Fruit fly (Drosophila melanogaster) whole organism, embryonic: Measurements from ENCODE around the gene bma.
A peak's percentile ranks its signal among the peaks of the same experiment; 100 is the strongest.

ENCODE experiments used
- Atf3 ChIP-seq: fragments of 200-800 bp; sonication (Bioruptor generic); optimal IDR thresholded peaks from 3 replicates; lab custom pipeline; 2016; ENCODE audit warnings: missing biosample characterization, missing genetic modification characterization
- CG10321 ChIP-seq: fragments of 200-800 bp; sonication (Bioruptor generic); IDR thresholded peaks from 2 replicates; pipeline ENCODE4 v1.3.6; 2022; ENCODE audit warnings: missing biosample characterization, missing genetic modification characterization
- CG10565 ChIP-seq: fragments of 200-800 bp; sonication (Bioruptor generic); optimal IDR thresholded peaks from 3 replicates; lab custom pipeline; 2016; ENCODE audit warnings: missing biosample characterization, mild to moderate bottlenecking, missing genetic modification characterization
- CG11093 ChIP-seq: fragments of 200-800 bp; sonication (Bioruptor generic); IDR thresholded peaks from 3 replicates; pipeline ENCODE4 v1.3.6; 2022; ENCODE audit warnings: missing biosample characterization, missing genetic modification characterization
- CG12071 ChIP-seq: fragments of 200-800 bp; sonication (Bioruptor generic); optimal IDR thresholded peaks from 3 replicates; lab custom pipeline; 2018; ENCODE audit warnings: missing biosample characterization, mild to moderate bottlenecking, missing genetic modification characterization
- CG14860 ChIP-seq: fragments of 200-800 bp; sonication (Bioruptor generic); IDR thresholded peaks from 3 replicates; pipeline ENCODE4 v1.3.6; 2022; ENCODE audit warnings: missing biosample characterization, missing genetic modification characterization; ENCODE audit not compliant: partially characterized antibody
- CG17359 ChIP-seq: fragments of 200-800 bp; sonication (Bioruptor generic); optimal IDR thresholded peaks from 3 replicates; lab custom pipeline; 2018; ENCODE audit warnings: missing biosample characterization, mild to moderate bottlenecking, missing genetic modification characterization, moderate library complexity
- CG17568 ChIP-seq: fragments of 200-800 bp; sonication (Bioruptor generic); optimal IDR thresholded peaks from 2 replicates; lab custom pipeline; 2018; ENCODE audit warnings: missing biosample characterization, mild to moderate bottlenecking, missing genetic modification characterization, moderate library complexity
- CG18599 ChIP-seq: fragments of 200-800 bp; sonication (Bioruptor generic); optimal IDR thresholded peaks from 3 replicates; lab custom pipeline; 2017; ENCODE audit warnings: missing biosample characterization, missing genetic modification characterization, mild to moderate bottlenecking, moderate library complexity, missing genetic modification reagents
- CG31365 ChIP-seq: fragments of 200-800 bp; sonication (Bioruptor generic); optimal IDR thresholded peaks from 2 replicates; lab custom pipeline; 2018; ENCODE audit warnings: missing biosample characterization, mild to moderate bottlenecking, missing genetic modification characterization
- CG3281 ChIP-seq: fragments of 200-800 bp; sonication (Bioruptor generic); optimal IDR thresholded peaks from 3 replicates; lab custom pipeline; 2017; ENCODE audit warnings: missing biosample characterization, mild to moderate bottlenecking, missing genetic modification characterization
- CG34224 ChIP-seq: fragments of 200-800 bp; sonication (Bioruptor generic); IDR thresholded peaks from 3 replicates; pipeline ENCODE4 v1.3.6; 2022; ENCODE audit warnings: missing biosample characterization, missing genetic modification characterization; ENCODE audit not compliant: partially characterized antibody
- CG42726 ChIP-seq: fragments of 200-800 bp; sonication (Bioruptor generic); IDR thresholded peaks from 2 replicates; pipeline ENCODE4 v1.3.6; 2022; ENCODE audit warnings: missing biosample characterization, missing genetic modification characterization; ENCODE audit not compliant: partially characterized antibody
- CG4328 ChIP-seq: fragments of 200-800 bp; sonication (Bioruptor generic); optimal IDR thresholded peaks from 3 replicates; lab custom pipeline; 2017; ENCODE audit warnings: missing biosample characterization, missing genetic modification reagents, missing genetic modification characterization
- CG4730 ChIP-seq: fragments of 200-800 bp; sonication (Bioruptor generic); IDR thresholded peaks from 2 replicates; pipeline ENCODE4 v1.3.6; 2022; ENCODE audit warnings: missing biosample characterization, missing genetic modification characterization
- CG4820 ChIP-seq: fragments of 200-800 bp; sonication (Bioruptor generic); optimal IDR thresholded peaks from 3 replicates; lab custom pipeline; 2016; ENCODE audit warnings: missing biosample characterization, missing genetic modification characterization
- CG6813 ChIP-seq: fragments of 200-800 bp; sonication (Bioruptor generic); optimal IDR thresholded peaks from 2 replicates; lab custom pipeline; 2017; ENCODE audit warnings: missing biosample characterization, missing genetic modification characterization, mild to moderate bottlenecking, moderate library complexity, missing genetic modification reagents
- CG7556 ChIP-seq: fragments of 200-800 bp; sonication (Bioruptor generic); optimal IDR thresholded peaks from 2 replicates; lab custom pipeline; 2017; ENCODE audit warnings: missing biosample characterization, mild to moderate bottlenecking, missing genetic modification characterization
- CHES-1-like ChIP-seq: fragments of 200-800 bp; sonication (Bioruptor generic); optimal IDR thresholded peaks from 2 replicates; lab custom pipeline; 2016; ENCODE audit warnings: missing biosample characterization, missing genetic modification characterization
- CoRest ChIP-seq: fragments of 200-800 bp; sonication (Bioruptor generic); optimal IDR thresholded peaks from 3 replicates; lab custom pipeline; 2018; ENCODE audit warnings: missing biosample characterization, mild to moderate bottlenecking, missing genetic modification characterization, moderate library complexity
- Dp ChIP-seq: fragments of 200-800 bp; sonication (Bioruptor generic); optimal IDR thresholded peaks from 2 replicates; lab custom pipeline; 2018; ENCODE audit warnings: missing biosample characterization, mild to moderate bottlenecking, missing genetic modification characterization, moderate library complexity
- HmgZ ChIP-seq: fragments of 200-800 bp; sonication (Bioruptor generic); optimal IDR thresholded peaks from 2 replicates; lab custom pipeline; 2018; ENCODE audit warnings: missing biosample characterization, mild to moderate bottlenecking, missing genetic modification characterization
- MESR4 ChIP-seq: fragments of 200-800 bp; sonication (Bioruptor generic); optimal IDR thresholded peaks from 2 replicates; lab custom pipeline; 2018; ENCODE audit warnings: missing biosample characterization, mild to moderate bottlenecking, missing genetic modification characterization, moderate library complexity
- Myb ChIP-seq: fragments of 200-800 bp; sonication (Bioruptor generic); optimal IDR thresholded peaks from 2 replicates; lab custom pipeline; 2016; ENCODE audit warnings: missing biosample characterization, missing genetic modification characterization
- al ChIP-seq: fragments of 200-800 bp; sonication (Bioruptor generic); IDR thresholded peaks from 2 replicates; pipeline ENCODE4 v1.3.6; 2022; ENCODE audit warnings: missing biosample characterization, missing genetic modification characterization
- ato ChIP-seq: fragments of 200-800 bp; sonication (Bioruptor generic); IDR thresholded peaks from 2 replicates; pipeline ENCODE4 v1.3.6; 2022; ENCODE audit warnings: missing biosample characterization, missing genetic modification characterization; ENCODE audit not compliant: partially characterized antibody
- btn ChIP-seq: fragments of 200-800 bp; sonication (Bioruptor generic); optimal IDR thresholded peaks from 2 replicates; lab custom pipeline; 2016; ENCODE audit warnings: missing biosample characterization, missing genetic modification characterization
- chn ChIP-seq: fragments of 200-800 bp; sonication (Bioruptor generic); optimal IDR thresholded peaks from 2 replicates; lab custom pipeline; 2016; ENCODE audit warnings: missing biosample characterization, missing genetic modification characterization
- crol ChIP-seq: fragments of 200-800 bp; sonication (Bioruptor generic); IDR thresholded peaks from 2 replicates; pipeline ENCODE4 v1.3.6; 2022; ENCODE audit warnings: missing biosample characterization, missing genetic modification characterization
- dpn ChIP-seq, 2 experiments: fragments of 200-800 bp; sonication (Bioruptor generic); optimal IDR thresholded peaks; 3 replicates each; lab custom pipeline; 2016; ENCODE audit warnings: missing biosample characterization in 2 of 2, missing genetic modification characterization in 2 of 2
- esg ChIP-seq: fragments of 200-800 bp; sonication (Bioruptor generic); conservative IDR thresholded peaks from 2 replicates; pipeline ENCODE4 v1.3.6; 2022; ENCODE audit warnings: missing biosample characterization, missing genetic modification characterization
- gsb-n ChIP-seq: fragments of 200-800 bp; sonication (Bioruptor generic); optimal IDR thresholded peaks from 3 replicates; lab custom pipeline; 2018; ENCODE audit warnings: missing biosample characterization, mild to moderate bottlenecking, missing genetic modification characterization
- ham ChIP-seq: fragments of 200-800 bp; sonication (Bioruptor generic); IDR thresholded peaks from 2 replicates; pipeline ENCODE4 v1.3.6; 2022; ENCODE audit warnings: missing biosample characterization, missing genetic modification characterization
- hb ChIP-seq: fragments of 200-800 bp; sonication (Bioruptor generic); IDR thresholded peaks from 3 replicates; pipeline ENCODE4 v1.3.6; 2022; ENCODE audit warnings: missing biosample characterization, missing genetic modification characterization; ENCODE audit not compliant: partially characterized antibody
- ken ChIP-seq: fragments of 200-800 bp; sonication (Bioruptor generic); IDR thresholded peaks from 3 replicates; pipeline ENCODE4 v1.3.6; 2022; ENCODE audit warnings: missing biosample characterization, missing genetic modification characterization
- nmo ChIP-seq: fragments of 200-800 bp; sonication (Bioruptor generic); optimal IDR thresholded peaks from 2 replicates; lab custom pipeline; 2018; ENCODE audit warnings: missing biosample characterization, mild to moderate bottlenecking, missing genetic modification characterization, moderate library complexity
- p53 ChIP-seq: fragments of 200-800 bp; sonication (Bioruptor generic); optimal IDR thresholded peaks from 2 replicates; lab custom pipeline; 2016; ENCODE audit warnings: missing biosample characterization, missing genetic modification characterization
- phol ChIP-seq: fragments of 200-800 bp; sonication (Bioruptor generic); optimal IDR thresholded peaks from 3 replicates; lab custom pipeline; 2018; ENCODE audit warnings: missing biosample characterization, mild to moderate bottlenecking, missing genetic modification characterization, moderate library complexity
- pita ChIP-seq: fragments of 200-800 bp; sonication (Bioruptor generic); optimal IDR thresholded peaks from 2 replicates; lab custom pipeline; 2017; ENCODE audit warnings: missing biosample characterization, mild to moderate bottlenecking, missing genetic modification characterization
- pros ChIP-seq: fragments of 200-800 bp; sonication (Bioruptor generic); optimal IDR thresholded peaks from 3 replicates; lab custom pipeline; 2019; ENCODE audit warnings: missing biosample characterization, mild to moderate bottlenecking, missing genetic modification characterization, moderate library complexity
- row ChIP-seq: fragments of 200-800 bp; sonication (Bioruptor generic); IDR thresholded peaks from 3 replicates; pipeline ENCODE4 v1.3.6; 2022; ENCODE audit warnings: missing biosample characterization, missing genetic modification characterization
- scrt ChIP-seq: fragments of 200-800 bp; sonication (Bioruptor generic); optimal IDR thresholded peaks from 2 replicates; lab custom pipeline; 2018; ENCODE audit warnings: missing biosample characterization, mild to moderate bottlenecking, missing genetic modification characterization, moderate library complexity
- sr ChIP-seq: fragments of 200-800 bp; sonication (Bioruptor generic); IDR thresholded peaks from 3 replicates; pipeline ENCODE4 v1.3.6; 2022; ENCODE audit warnings: missing biosample characterization, missing genetic modification characterization
- tgo ChIP-seq: fragments of 200-800 bp; sonication (Bioruptor generic); IDR thresholded peaks from 3 replicates; pipeline ENCODE4 v1.3.6; 2022; ENCODE audit warnings: missing biosample characterization, missing genetic modification characterization
- tio ChIP-seq: fragments of 200-800 bp; sonication (Bioruptor generic); optimal IDR thresholded peaks from 2 replicates; lab custom pipeline; 2017; ENCODE audit warnings: missing biosample characterization, missing genetic modification characterization, inconsistent platforms
- tll ChIP-seq, 2 experiments: fragments of 200-800 bp in 1 of 2; fragments of >200 bp in 1 of 2; sonication (Bioruptor generic) in 1 of 2; optimal IDR thresholded peaks; 2 replicates each; lab custom pipeline; 2017 to 2019; ENCODE audit warnings: missing biosample characterization in 2 of 2, missing genetic modification characterization in 2 of 2, mild to moderate bottlenecking in 1 of 2, moderate library complexity in 1 of 2
- unc-4 ChIP-seq: fragments of 200-800 bp; sonication (Bioruptor generic); IDR thresholded peaks from 2 replicates; pipeline ENCODE4 v1.3.6; 2022; ENCODE audit warnings: missing biosample characterization, missing genetic modification characterization; ENCODE audit not compliant: partially characterized antibody
- z ChIP-seq: fragments of 200-800 bp; sonication (Bioruptor generic); IDR thresholded peaks from 3 replicates; pipeline ENCODE4 v1.3.6; 2022; ENCODE audit warnings: missing biosample characterization, missing genetic modification characterization

Gene bma

dm6 chr3L:9864275-9865052 is 43.5 kb upstream of the bma start, which contains the start of the genes iPLA2-VIA and Ciz1 (continued):
- TF ChIP-seq sr (no peak), CG4820 (no peak), p53 (GFP tag; lab: Kevin White, UChicago) (no peak), ham (GFP tag; lab: Robert Waterston, UW) (no peak), Dp (GFP tag; lab: Kevin White, UChicago) (peak; percentile 20), crol (no peak), row (GFP tag; lab: Robert Waterston, UW) (peak; percentile 72), CG11093 (GFP tag; lab: Robert Waterston, UW) (no peak), CG34224 (GFP tag; lab: Robert Waterston, UW) (peak; percentile 44; the same call in 2 of the 3 replicates), CG17359 (tag; lab: Kevin White, UChicago) (no peak), esg (GFP tag; lab: Robert Waterston, UW) (no peak), Atf3 (GFP tag; lab: Kevin White, UChicago) (no peak), dpn (GFP tag; optimal IDR thresholded peaks at IDR 0.05; lab: Kevin White, UChicago) (peak; percentile 6 to 27), hb (GFP tag; lab: Robert Waterston, UW) (peak; percentile 71), CG3281 (no peak), tll (GFP tag; optimal IDR thresholded peaks at IDR 0.05; lab: Kevin White, UChicago) (peak; percentile 23 to 34), phol (tag; lab: Kevin White, UChicago) (peak; percentile 97), ato (GFP tag; lab: Robert Waterston, UW) (0 out of 2 replicates have a peak, but pooled peaks have one; percentile 9), CG10321 (GFP tag; lab: Robert Waterston, UW) (no peak), CG7556 (GFP tag; lab: Kevin White, UChicago) (no peak), tgo (GFP tag; lab: Robert Waterston, UW) (no peak), CG42726 (GFP tag; lab: Robert Waterston, UW) (0 out of 2 replicates have a peak, but pooled peaks have one; percentile 47), chn (GFP tag; lab: Kevin White, UChicago) (no peak), CoRest (tag; lab: Kevin White, UChicago) (peak; percentile 62), HmgZ (peak; percentile 8), CG31365 (no peak), btn (GFP tag; lab: Kevin White, UChicago) (no peak), CHES-1-like (no peak), pros (GFP tag; lab: Kevin White, UChicago) (no peak), CG14860 (GFP tag; lab: Robert Waterston, UW) (peak; percentile 64; the same call in 2 of the 3 replicates), ken (no peak), CG4328 (no peak), unc-4 (GFP tag; lab: Robert Waterston, UW) (peak; percentile 79), MESR4 (GFP tag; lab: Kevin White, UChicago) (peak; percentile 56), CG17568 (no peak), tio (GFP tag; lab: Kevin White, UChicago) (no peak), CG6813 (GFP tag; lab: Kevin White, UChicago) (no peak), pita (peak; percentile 56), nmo (GFP tag; lab: Kevin White, UChicago) (peak; percentile 82), CG10565 (GFP tag; lab: Kevin White, UChicago) (no peak), al (GFP tag; lab: Robert Waterston, UW) (no peak), Myb (no peak), CG18599 (GFP tag; lab: Kevin White, UChicago) (no peak), CG12071 (GFP tag; lab: Kevin White, UChicago) (no peak), gsb-n (tag; lab: Kevin White, UChicago) (no peak), CG4730 (GFP tag; lab: Robert Waterston, UW) (no peak), scrt (no peak), z (GFP tag; lab: Robert Waterston, UW) (no peak)
